Fruit fly (Drosophila melanogaster) whole organism, embryonic: ENCODE measurements around the gene CG46397.
A peak's percentile ranks its signal among the peaks of the same experiment; 100 is the strongest.

Source experiments
- Ada2b ChIP-seq: fragments of 200-800 bp; sonication (Bioruptor generic); IDR thresholded peaks from 2 replicates; pipeline ENCODE4 v1.3.6; 2022; ENCODE audit warnings: missing biosample characterization, missing genetic modification characterization
- B-H1 ChIP-seq: fragments of 200-800 bp; sonication (Bioruptor generic); IDR thresholded peaks from 3 replicates; pipeline ENCODE4 v1.3.6; 2022; ENCODE audit warnings: missing biosample characterization, missing genetic modification characterization
- CG12071 ChIP-seq: fragments of 200-800 bp; sonication (Bioruptor generic); optimal IDR thresholded peaks from 3 replicates; lab custom pipeline; 2018; ENCODE audit warnings: missing biosample characterization, mild to moderate bottlenecking, missing genetic modification characterization
- CG12219 ChIP-seq: fragments of 200-800 bp; sonication (Bioruptor generic); optimal IDR thresholded peaks from 3 replicates; lab custom pipeline; 2018; ENCODE audit warnings: missing biosample characterization, mild to moderate bottlenecking, missing genetic modification characterization
- CG14667 ChIP-seq: fragments of 200-800 bp; sonication (Bioruptor generic); IDR thresholded peaks from 2 replicates; pipeline ENCODE4 v1.3.6; 2022; ENCODE audit warnings: missing biosample characterization, missing genetic modification characterization
- CG14965 ChIP-seq: fragments of 200-800 bp; sonication (Bioruptor generic); optimal IDR thresholded peaks from 2 replicates; lab custom pipeline; 2016; ENCODE audit warnings: missing biosample characterization, missing genetic modification characterization, borderline replicate concordance
- CG1529 ChIP-seq: fragments of 200-800 bp; sonication (Bioruptor generic); optimal IDR thresholded peaks from 3 replicates; lab custom pipeline; 2018; ENCODE audit warnings: missing biosample characterization, missing genetic modification characterization
- CG1647 ChIP-seq: fragments of 200-800 bp; sonication (Bioruptor generic); optimal IDR thresholded peaks from 3 replicates; lab custom pipeline; 2016; ENCODE audit warnings: missing biosample characterization, missing genetic modification characterization
- CG17186 ChIP-seq: fragments of 200-800 bp; sonication (Bioruptor generic); optimal IDR thresholded peaks from 3 replicates; lab custom pipeline; 2017; ENCODE audit warnings: missing biosample characterization, missing genetic modification reagents, missing genetic modification characterization
- CG1832 ChIP-seq: fragments of 200-800 bp; sonication (Bioruptor generic); optimal IDR thresholded peaks from 2 replicates; lab custom pipeline; 2017; ENCODE audit warnings: missing biosample characterization, mild to moderate bottlenecking, missing genetic modification characterization, inconsistent platforms
- CG2116 ChIP-seq: fragments of 200-800 bp; sonication (Bioruptor generic); optimal IDR thresholded peaks from 3 replicates; lab custom pipeline; 2018; ENCODE audit warnings: missing biosample characterization, mild to moderate bottlenecking, missing genetic modification characterization
- CG2199 ChIP-seq: fragments of 200-800 bp; sonication (Bioruptor generic); IDR thresholded peaks from 3 replicates; pipeline ENCODE4 v1.3.6; 2022; ENCODE audit warnings: missing biosample characterization, missing genetic modification characterization
- CG2678 ChIP-seq: fragments of 200-800 bp; sonication (Bioruptor generic); optimal IDR thresholded peaks from 3 replicates; lab custom pipeline; 2019; ENCODE audit warnings: missing biosample characterization, mild to moderate bottlenecking, missing genetic modification characterization, moderate library complexity
- CG2889 ChIP-seq: fragments of 200-800 bp; sonication (Bioruptor generic); IDR thresholded peaks from 3 replicates; pipeline ENCODE4 v1.3.6; 2022; ENCODE audit warnings: missing biosample characterization, missing genetic modification characterization
- CG31441 ChIP-seq: fragments of 200-800 bp; sonication (Bioruptor generic); IDR thresholded peaks from 2 replicates; pipeline ENCODE4 v1.3.6; 2022; ENCODE audit warnings: missing biosample characterization, missing genetic modification characterization
- CG32767 ChIP-seq: fragments of 200-800 bp; sonication (Bioruptor generic); IDR thresholded peaks from 2 replicates; pipeline ENCODE4 v1.3.6; 2022; ENCODE audit warnings: missing biosample characterization, missing genetic modification characterization
- CG4328 ChIP-seq: fragments of 200-800 bp; sonication (Bioruptor generic); optimal IDR thresholded peaks from 3 replicates; lab custom pipeline; 2017; ENCODE audit warnings: missing biosample characterization, missing genetic modification reagents, missing genetic modification characterization
- CG6654 ChIP-seq: fragments of 200-800 bp; sonication (Bioruptor generic); optimal IDR thresholded peaks from 2 replicates; lab custom pipeline; 2017; ENCODE audit warnings: missing biosample characterization, mild to moderate bottlenecking, missing genetic modification characterization
- CG8388 ChIP-seq: fragments of 200-800 bp; sonication (Bioruptor generic); optimal IDR thresholded peaks from 2 replicates; lab custom pipeline; 2019; ENCODE audit warnings: missing biosample characterization, mild to moderate bottlenecking, missing genetic modification characterization, moderate library complexity
- CG8944 ChIP-seq: fragments of 200-800 bp; sonication (Bioruptor generic); optimal IDR thresholded peaks from 3 replicates; lab custom pipeline; 2016; ENCODE audit warnings: missing biosample characterization, missing genetic modification characterization
- CG9797 ChIP-seq: fragments of 200-800 bp; sonication (Bioruptor generic); optimal IDR thresholded peaks from 3 replicates; lab custom pipeline; 2018; ENCODE audit warnings: missing biosample characterization, mild to moderate bottlenecking, missing genetic modification characterization
- Drgx ChIP-seq: fragments of 200-800 bp; sonication (Bioruptor generic); IDR thresholded peaks from 2 replicates; pipeline ENCODE4 v1.3.6; 2022; ENCODE audit warnings: missing biosample characterization, missing genetic modification characterization
- HmgD ChIP-seq: fragments of 200-800 bp; sonication (Bioruptor generic); optimal IDR thresholded peaks from 3 replicates; lab custom pipeline; 2016; ENCODE audit warnings: missing biosample characterization, missing genetic modification characterization
- Hr39 ChIP-seq: fragments of >200 bp; optimal IDR thresholded peaks from 2 replicates; lab custom pipeline; 2017
- Poxn ChIP-seq: fragments of 200-800 bp; sonication (Bioruptor generic); IDR thresholded peaks from 2 replicates; pipeline ENCODE4 v1.3.6; 2022; ENCODE audit warnings: missing biosample characterization, missing genetic modification characterization
- Rx ChIP-seq: fragments of 200-800 bp; sonication (Bioruptor generic); IDR thresholded peaks from 2 replicates; pipeline ENCODE4 v1.3.6; 2022; ENCODE audit warnings: missing biosample characterization, missing genetic modification characterization
- Sox102F ChIP-seq: fragments of 200-800 bp; sonication (Bioruptor generic); optimal IDR thresholded peaks from 2 replicates; lab custom pipeline; 2018; ENCODE audit warnings: missing biosample characterization, mild to moderate bottlenecking, missing genetic modification characterization, moderate library complexity
- Usf ChIP-seq: fragments of 200-800 bp; sonication (Bioruptor generic); optimal IDR thresholded peaks from 2 replicates; lab custom pipeline; 2017; ENCODE audit warnings: missing genotype, missing biosample characterization, missing genetic modification characterization
- ac ChIP-seq: fragments of 200-800 bp; sonication (Bioruptor generic); optimal IDR thresholded peaks from 3 replicates; lab custom pipeline; 2017; ENCODE audit warnings: missing biosample characterization, mild to moderate bottlenecking, missing genetic modification characterization
- bab2 ChIP-seq: fragments of 200-800 bp; sonication (Bioruptor generic); optimal IDR thresholded peaks from 2 replicates; lab custom pipeline; 2016; ENCODE audit warnings: missing biosample characterization, missing genetic modification characterization
- chif ChIP-seq, 2 experiments: fragments of 200-800 bp; sonication (Bioruptor generic); optimal IDR thresholded peaks; 3 replicates each; lab custom pipeline; 2016; ENCODE audit warnings: missing biosample characterization in 2 of 2, missing genetic modification characterization in 2 of 2
- chn ChIP-seq: fragments of 200-800 bp; sonication (Bioruptor generic); optimal IDR thresholded peaks from 2 replicates; lab custom pipeline; 2016; ENCODE audit warnings: missing biosample characterization, missing genetic modification characterization
- dan ChIP-seq: fragments of 200-800 bp; sonication (Bioruptor generic); IDR thresholded peaks from 2 replicates; pipeline ENCODE4 v1.3.6; 2022; ENCODE audit warnings: missing biosample characterization, missing genetic modification characterization
- fd102C ChIP-seq: fragments of 200-800 bp; sonication (Bioruptor generic); optimal IDR thresholded peaks from 2 replicates; lab custom pipeline; 2018; ENCODE audit warnings: missing biosample characterization, mild to moderate bottlenecking, missing genetic modification characterization, moderate library complexity
- fru ChIP-seq: fragments of >200 bp; optimal IDR thresholded peaks from 2 replicates; lab custom pipeline; 2017
- gsb-n ChIP-seq: fragments of 200-800 bp; sonication (Bioruptor generic); optimal IDR thresholded peaks from 3 replicates; lab custom pipeline; 2018; ENCODE audit warnings: missing biosample characterization, mild to moderate bottlenecking, missing genetic modification characterization
- h ChIP-seq: fragments of >200 bp; optimal IDR thresholded peaks from 2 replicates; lab custom pipeline; 2017
- hb ChIP-seq: fragments of 200-800 bp; sonication (Bioruptor generic); IDR thresholded peaks from 3 replicates; pipeline ENCODE4 v1.3.6; 2022; ENCODE audit warnings: missing biosample characterization, missing genetic modification characterization; ENCODE audit not compliant: partially characterized antibody
- hbn ChIP-seq: fragments of 200-800 bp; sonication (Bioruptor generic); IDR thresholded peaks from 2 replicates; pipeline ENCODE4 v1.3.6; 2022; ENCODE audit warnings: missing biosample characterization, missing genetic modification characterization; ENCODE audit not compliant: partially characterized antibody
- kay ChIP-seq: fragments of 200-800 bp; sonication (Bioruptor generic); optimal IDR thresholded peaks from 2 replicates; lab custom pipeline; 2016; ENCODE audit warnings: missing biosample characterization, missing genetic modification characterization
- lab ChIP-seq: fragments of 200-800 bp; sonication (Bioruptor generic); optimal IDR thresholded peaks from 3 replicates; lab custom pipeline; 2017; ENCODE audit warnings: missing biosample characterization, missing genetic modification characterization, mild to moderate bottlenecking, moderate library complexity, missing genetic modification reagents
- lmd ChIP-seq: fragments of 200-800 bp; sonication (Bioruptor generic); IDR thresholded peaks from 2 replicates; pipeline ENCODE4 v1.3.6; 2022; ENCODE audit warnings: missing biosample characterization, missing genetic modification characterization
- nerfin-2 ChIP-seq: fragments of 200-800 bp; sonication (Bioruptor generic); IDR thresholded peaks from 2 replicates; pipeline ENCODE4 v1.3.6; 2022; ENCODE audit warnings: missing biosample characterization, missing genetic modification characterization; ENCODE audit not compliant: partially characterized antibody
- pnt ChIP-seq: fragments of 200-800 bp; sonication (Bioruptor generic); optimal IDR thresholded peaks from 3 replicates; lab custom pipeline; 2016; ENCODE audit warnings: missing biosample characterization, missing genetic modification characterization
- salm ChIP-seq: fragments of 200-800 bp; sonication (Bioruptor generic); optimal IDR thresholded peaks from 2 replicates; lab custom pipeline; 2018; ENCODE audit warnings: missing biosample characterization, mild to moderate bottlenecking, missing genetic modification characterization
- sob ChIP-seq: fragments of 200-800 bp; sonication (Bioruptor generic); IDR thresholded peaks from 2 replicates; pipeline ENCODE4 v1.3.6; 2022; ENCODE audit warnings: missing biosample characterization, missing genetic modification characterization
- stwl ChIP-seq: fragments of 200-800 bp; sonication (Bioruptor generic); optimal IDR thresholded peaks from 3 replicates; lab custom pipeline; 2018; ENCODE audit warnings: missing biosample characterization, mild to moderate bottlenecking, missing genetic modification characterization, moderate library complexity
- unc-4 ChIP-seq: fragments of 200-800 bp; sonication (Bioruptor generic); IDR thresholded peaks from 2 replicates; pipeline ENCODE4 v1.3.6; 2022; ENCODE audit warnings: missing biosample characterization, missing genetic modification characterization; ENCODE audit not compliant: partially characterized antibody
- yki ChIP-seq: fragments of >200 bp; optimal IDR thresholded peaks from 3 replicates; lab custom pipeline; 2018
- z ChIP-seq: fragments of 200-800 bp; sonication (Bioruptor generic); IDR thresholded peaks from 3 replicates; pipeline ENCODE4 v1.3.6; 2022; ENCODE audit warnings: missing biosample characterization, missing genetic modification characterization
- zen ChIP-seq: fragments of 200-800 bp; sonication (Bioruptor generic); optimal IDR thresholded peaks from 3 replicates; lab custom pipeline; 2018; ENCODE audit warnings: missing biosample characterization, mild to moderate bottlenecking, missing genetic modification characterization, moderate library complexity

CG46397 gene

DNA sequence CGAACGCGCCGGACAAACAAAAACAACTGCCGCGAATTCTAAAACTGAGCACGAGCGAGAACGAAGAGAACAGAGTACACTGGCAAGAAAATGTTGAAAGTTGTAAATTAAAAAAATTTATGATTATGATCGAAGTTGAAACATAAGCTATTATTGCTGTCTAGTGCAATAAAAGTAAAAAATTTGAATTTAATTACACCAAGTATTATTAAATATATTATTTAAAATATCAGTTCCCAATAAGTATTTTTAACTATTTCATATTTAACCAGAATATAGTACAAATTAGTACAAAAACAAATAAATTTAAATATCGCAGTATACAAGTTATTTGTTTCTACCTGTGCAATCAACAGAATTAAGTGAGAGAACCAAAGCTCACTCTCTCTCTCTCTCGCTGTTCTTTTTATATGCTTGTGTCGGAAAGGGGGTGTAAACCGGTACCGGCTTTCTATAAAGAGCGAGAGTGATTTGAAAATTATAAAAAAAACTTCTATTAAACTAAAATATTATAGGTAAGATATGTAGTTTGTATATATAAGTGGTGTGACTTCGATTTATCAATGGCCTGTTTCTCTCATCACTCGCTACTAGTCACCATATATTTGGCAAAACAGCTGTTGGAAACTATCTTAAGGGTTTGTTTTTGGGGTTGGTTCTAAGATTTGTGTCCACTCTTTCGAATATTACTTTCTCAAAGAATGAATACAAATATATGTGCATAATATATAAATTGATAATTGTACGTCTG, 4.3 kb downstream of the CG46397 start, which contains the start of gene C1GalTA (continued):
- TF ChIP-seq CG4328 (GFP tag; lab: Kevin White, UChicago) = peak; percentile 96
- peak; percentile 80 for TF ChIP-seq CG12071 (GFP tag; lab: Kevin White, UChicago)
- TF ChIP-seq pnt (GFP tag; lab: Kevin White, UChicago) = peak; percentile 53
- TF ChIP-seq nerfin-2 (GFP tag; lab: Robert Waterston, UW) = no peak
- TF ChIP-seq CG32767 (GFP tag; lab: Robert Waterston, UW) = peak; percentile 96
- TF ChIP-seq stwl = peak; percentile 67
- TF ChIP-seq lmd (GFP tag; lab: Robert Waterston, UW) = peak; percentile 97
- no peak for TF ChIP-seq CG8944
- TF ChIP-seq CG2678 (tag; lab: Kevin White, UChicago) = peak; percentile 100
- TF ChIP-seq kay (GFP tag; lab: Kevin White, UChicago) = peak; percentile 91
- no peak for TF ChIP-seq dan (GFP tag; lab: Robert Waterston, UW)
- TF ChIP-seq yki (lab: Kevin White, UChicago) = no peak
- peak; percentile 60 for TF ChIP-seq CG17186 (GFP tag; lab: Kevin White, UChicago)
- TF ChIP-seq lab = peak; percentile 98
- peak; percentile 87 for TF ChIP-seq Ada2b (GFP tag; lab: Robert Waterston, UW)
- no peak for TF ChIP-seq z
- TF ChIP-seq CG9797 (GFP tag; lab: Kevin White, UChicago) = peak; percentile 44
- no peak for TF ChIP-seq hb (GFP tag; lab: Robert Waterston, UW)
- TF ChIP-seq chif (GFP tag; optimal IDR thresholded peaks at IDR 0.05; lab: Kevin White, UChicago) = peak; percentile 39 to 62
- peak; percentile 49 for TF ChIP-seq chn
- TF ChIP-seq fd102C (GFP tag; lab: Kevin White, UChicago) = no peak
- peak; percentile 86 for TF ChIP-seq CG2889 (GFP tag; lab: Robert Waterston, UW)
- peak; percentile 98 for TF ChIP-seq salm (tag; lab: Kevin White, UChicago)
- TF ChIP-seq fru (lab: Kevin White, UChicago) = no peak
- TF ChIP-seq Poxn = peak; percentile 79
- peak; percentile 99 for TF ChIP-seq gsb-n (tag; lab: Kevin White, UChicago)
- TF ChIP-seq CG1647 (GFP tag; lab: Kevin White, UChicago) = peak; percentile 36
- no peak for TF ChIP-seq h (lab: Kevin White, UChicago)
- TF ChIP-seq CG6654 (GFP tag; lab: Kevin White, UChicago) = peak; percentile 85
- TF ChIP-seq CG1529 (GFP tag; lab: Kevin White, UChicago) = peak; percentile 95
- peak; percentile 64 for TF ChIP-seq bab2
- no peak for TF ChIP-seq CG1832 (GFP tag; lab: Kevin White, UChicago)
- peak; percentile 95 for TF ChIP-seq sob (GFP tag; lab: Robert Waterston, UW)
- TF ChIP-seq B-H1 (GFP tag; lab: Robert Waterston, UW) = peak; percentile 92
- no peak for TF ChIP-seq unc-4 (GFP tag; lab: Robert Waterston, UW)
- TF ChIP-seq hbn (GFP tag; lab: Robert Waterston, UW) = no peak
- peak; percentile 96 for TF ChIP-seq zen (tag; lab: Kevin White, UChicago)
- TF ChIP-seq CG8388 = peak; percentile 99
- peak; percentile 78 for TF ChIP-seq Rx (GFP tag; lab: Robert Waterston, UW)
- peak; percentile 98 for TF ChIP-seq Sox102F (GFP tag; lab: Kevin White, UChicago)
- no peak for TF ChIP-seq CG14965 (GFP tag; lab: Kevin White, UChicago)
- peak; percentile 63 for TF ChIP-seq ac (GFP tag; lab: Kevin White, UChicago)
- TF ChIP-seq CG12219 (GFP tag; lab: Kevin White, UChicago) = peak; percentile 86
- no peak for TF ChIP-seq Hr39
- peak; percentile 84 for TF ChIP-seq CG2116
- peak; percentile 100 for TF ChIP-seq CG31441 (GFP tag; lab: Robert Waterston, UW)
- TF ChIP-seq CG14667 (GFP tag; lab: Robert Waterston, UW) = peak; percentile 94; the same call in 1 of the 2 replicates
- peak; percentile 88 for TF ChIP-seq Usf
- TF ChIP-seq CG2199 (GFP tag; lab: Robert Waterston, UW) = peak; percentile 57; the same call in 1 of the 3 replicates
- peak; percentile 97 for TF ChIP-seq Drgx (GFP tag; lab: Robert Waterston, UW)
- TF ChIP-seq HmgD (GFP tag; lab: Kevin White, UChicago) = no peak
